Fruit fly (Drosophila melanogaster) whole organism, embryonic: ENCODE data around the gene CG9933.
A peak's percentile ranks its signal among the peaks of the same experiment; 100 is the strongest.

Experiments
- Antp ChIP-seq: fragments of 200-800 bp; sonication (Bioruptor generic); optimal IDR thresholded peaks from 3 replicates; lab custom pipeline; 2016; ENCODE audit warnings: missing biosample characterization, missing genetic modification characterization
- CG11398 ChIP-seq: fragments of 200-800 bp; sonication (Bioruptor generic); optimal IDR thresholded peaks from 2 replicates; lab custom pipeline; 2016; ENCODE audit warnings: missing biosample characterization, missing genetic modification characterization
- CG11504 ChIP-seq: fragments of 200-800 bp; sonication (Bioruptor generic); optimal IDR thresholded peaks from 3 replicates; lab custom pipeline; 2019; ENCODE audit warnings: missing biosample characterization, mild to moderate bottlenecking, missing genetic modification characterization, moderate library complexity
- CG12659 ChIP-seq: fragments of 200-800 bp; sonication (Bioruptor generic); optimal IDR thresholded peaks from 3 replicates; lab custom pipeline; 2017; ENCODE audit warnings: mild to moderate bottlenecking, missing biosample characterization, missing genetic modification reagents, missing genetic modification characterization
- CG12769 ChIP-seq: fragments of 200-800 bp; sonication (Bioruptor generic); optimal IDR thresholded peaks from 2 replicates; lab custom pipeline; 2019; ENCODE audit warnings: missing biosample characterization, mild to moderate bottlenecking, missing genetic modification characterization, moderate library complexity
- CG13287 ChIP-seq: fragments of 200-800 bp; sonication (Bioruptor generic); IDR thresholded peaks from 2 replicates; pipeline ENCODE4 v1.3.6; 2022; ENCODE audit warnings: missing biosample characterization, missing genetic modification characterization; ENCODE audit not compliant: partially characterized antibody
- CG14710 ChIP-seq: fragments of 200-800 bp; sonication (Bioruptor generic); optimal IDR thresholded peaks from 3 replicates; lab custom pipeline; 2019; ENCODE audit warnings: missing biosample characterization, mild to moderate bottlenecking, missing genetic modification characterization, moderate library complexity
- CG1529 ChIP-seq: fragments of 200-800 bp; sonication (Bioruptor generic); optimal IDR thresholded peaks from 3 replicates; lab custom pipeline; 2018; ENCODE audit warnings: missing biosample characterization, missing genetic modification characterization
- CG15479 ChIP-seq: fragments of 200-800 bp; sonication (Bioruptor generic); optimal IDR thresholded peaks from 3 replicates; lab custom pipeline; 2019; ENCODE audit warnings: missing biosample characterization, mild to moderate bottlenecking, missing genetic modification characterization, moderate library complexity
- CG1602 ChIP-seq: fragments of 200-800 bp; sonication (Bioruptor generic); optimal IDR thresholded peaks from 3 replicates; lab custom pipeline; 2016; ENCODE audit warnings: missing biosample characterization, missing genetic modification characterization
- CG2116 ChIP-seq: fragments of 200-800 bp; sonication (Bioruptor generic); optimal IDR thresholded peaks from 3 replicates; lab custom pipeline; 2018; ENCODE audit warnings: missing biosample characterization, mild to moderate bottlenecking, missing genetic modification characterization
- CG31388 ChIP-seq: fragments of 200-800 bp; sonication (Bioruptor generic); optimal IDR thresholded peaks from 2 replicates; lab custom pipeline; 2016; ENCODE audit warnings: missing biosample characterization, missing genetic modification characterization
- CG32767 ChIP-seq: fragments of 200-800 bp; sonication (Bioruptor generic); IDR thresholded peaks from 2 replicates; pipeline ENCODE4 v1.3.6; 2022; ENCODE audit warnings: missing biosample characterization, missing genetic modification characterization
- CG3995 ChIP-seq: fragments of 200-800 bp; sonication (Bioruptor generic); optimal IDR thresholded peaks from 3 replicates; lab custom pipeline; 2016; ENCODE audit warnings: missing biosample characterization, missing genetic modification characterization
- CG4820 ChIP-seq: fragments of 200-800 bp; sonication (Bioruptor generic); optimal IDR thresholded peaks from 3 replicates; lab custom pipeline; 2016; ENCODE audit warnings: missing biosample characterization, missing genetic modification characterization
- CG6254 ChIP-seq: fragments of 200-800 bp; sonication (Bioruptor generic); optimal IDR thresholded peaks from 3 replicates; lab custom pipeline; 2017; ENCODE audit warnings: mild to moderate bottlenecking, missing biosample characterization, missing genetic modification reagents, missing genetic modification characterization
- CG6791 ChIP-seq: fragments of 200-800 bp; sonication (Bioruptor generic); IDR thresholded peaks from 3 replicates; pipeline ENCODE4 v1.3.6; 2022; ENCODE audit warnings: missing biosample characterization, missing genetic modification characterization; ENCODE audit not compliant: partially characterized antibody
- CG6813 ChIP-seq: fragments of 200-800 bp; sonication (Bioruptor generic); optimal IDR thresholded peaks from 2 replicates; lab custom pipeline; 2017; ENCODE audit warnings: missing biosample characterization, missing genetic modification characterization, mild to moderate bottlenecking, moderate library complexity, missing genetic modification reagents
- CG7357 ChIP-seq: fragments of 200-800 bp; sonication (Bioruptor generic); IDR thresholded peaks from 3 replicates; pipeline ENCODE4 v1.3.6; 2022; ENCODE audit warnings: missing biosample characterization, missing genetic modification characterization
- CG7556 ChIP-seq: fragments of 200-800 bp; sonication (Bioruptor generic); optimal IDR thresholded peaks from 2 replicates; lab custom pipeline; 2017; ENCODE audit warnings: missing biosample characterization, mild to moderate bottlenecking, missing genetic modification characterization
- CG7963 ChIP-seq: fragments of 200-800 bp; sonication (Bioruptor generic); IDR thresholded peaks from 3 replicates; pipeline ENCODE4 v1.3.6; 2022; ENCODE audit warnings: missing biosample characterization, missing genetic modification characterization; ENCODE audit not compliant: partially characterized antibody
- CG9437 ChIP-seq: fragments of 200-800 bp; sonication (Bioruptor generic); optimal IDR thresholded peaks from 2 replicates; lab custom pipeline; 2018; ENCODE audit warnings: missing biosample characterization, mild to moderate bottlenecking, missing genetic modification characterization
- CG9797 ChIP-seq: fragments of 200-800 bp; sonication (Bioruptor generic); optimal IDR thresholded peaks from 3 replicates; lab custom pipeline; 2018; ENCODE audit warnings: missing biosample characterization, mild to moderate bottlenecking, missing genetic modification characterization
- CoRest ChIP-seq: fragments of 200-800 bp; sonication (Bioruptor generic); optimal IDR thresholded peaks from 3 replicates; lab custom pipeline; 2018; ENCODE audit warnings: missing biosample characterization, mild to moderate bottlenecking, missing genetic modification characterization, moderate library complexity
- Doc3 ChIP-seq: fragments of 200-800 bp; sonication (Bioruptor generic); IDR thresholded peaks from 3 replicates; pipeline ENCODE4 v1.3.6; 2022; ENCODE audit warnings: missing biosample characterization, missing genetic modification characterization; ENCODE audit not compliant: partially characterized antibody
- E2f2 ChIP-seq: fragments of 200-800 bp; sonication (Bioruptor generic); IDR thresholded peaks from 2 replicates; pipeline ENCODE4 v1.3.6; 2022; ENCODE audit warnings: missing biosample characterization, missing genetic modification characterization
- H2.0 ChIP-seq: fragments of 200-800 bp; sonication (Bioruptor generic); IDR thresholded peaks from 2 replicates; pipeline ENCODE4 v1.3.6; 2022; ENCODE audit warnings: missing biosample characterization, missing genetic modification characterization
- Kr ChIP-seq: fragments of 200-800 bp; sonication (Bioruptor generic); optimal IDR thresholded peaks from 2 replicates; lab custom pipeline; 2017; ENCODE audit warnings: missing biosample characterization, mild to moderate bottlenecking, missing genetic modification characterization
- Lhr ChIP-seq: fragments of 200-800 bp; sonication (Bioruptor generic); optimal IDR thresholded peaks from 3 replicates; lab custom pipeline; 2017; ENCODE audit warnings: mild to moderate bottlenecking, missing biosample characterization, missing genetic modification reagents, missing genetic modification characterization
- MTF-1 ChIP-seq: fragments of 200-800 bp; sonication (Bioruptor generic); optimal IDR thresholded peaks from 2 replicates; lab custom pipeline; 2018; ENCODE audit warnings: missing biosample characterization, mild to moderate bottlenecking, missing genetic modification characterization, borderline replicate concordance
- Myb ChIP-seq: fragments of 200-800 bp; sonication (Bioruptor generic); optimal IDR thresholded peaks from 2 replicates; lab custom pipeline; 2016; ENCODE audit warnings: missing biosample characterization, missing genetic modification characterization
- Pdp1 ChIP-seq, 2 experiments: fragments of 200-800 bp; sonication (Bioruptor generic); optimal IDR thresholded peaks; 3 replicates each; lab custom pipeline; 2016; ENCODE audit warnings: missing biosample characterization in 2 of 2, missing genetic modification characterization in 2 of 2, mild to moderate bottlenecking in 1 of 2, moderate library complexity in 1 of 2
- Poxn ChIP-seq: fragments of 200-800 bp; sonication (Bioruptor generic); IDR thresholded peaks from 2 replicates; pipeline ENCODE4 v1.3.6; 2022; ENCODE audit warnings: missing biosample characterization, missing genetic modification characterization
- Ravus ChIP-seq: fragments of 200-800 bp; sonication (Bioruptor generic); IDR thresholded peaks from 2 replicates; pipeline ENCODE4 v1.3.6; 2022; ENCODE audit warnings: missing biosample characterization, missing genetic modification characterization
- Sin3A ChIP-seq: fragments of >200 bp; optimal IDR thresholded peaks from 2 replicates; lab custom pipeline; 2018
- bab2 ChIP-seq: fragments of 200-800 bp; sonication (Bioruptor generic); optimal IDR thresholded peaks from 2 replicates; lab custom pipeline; 2016; ENCODE audit warnings: missing biosample characterization, missing genetic modification characterization
- crc ChIP-seq: fragments of 200-800 bp; sonication (Bioruptor generic); optimal IDR thresholded peaks from 2 replicates; lab custom pipeline; 2016; ENCODE audit warnings: missing biosample characterization, missing genetic modification characterization
- fd96Cb ChIP-seq: fragments of 200-800 bp; sonication (Bioruptor generic); optimal IDR thresholded peaks from 2 replicates; lab custom pipeline; 2018; ENCODE audit warnings: missing biosample characterization, mild to moderate bottlenecking, missing genetic modification characterization, moderate library complexity
- fu2 ChIP-seq: fragments of 200-800 bp; sonication (Bioruptor generic); optimal IDR thresholded peaks from 2 replicates; lab custom pipeline; 2016; ENCODE audit warnings: missing biosample characterization, missing genetic modification characterization
- gem ChIP-seq: fragments of 200-800 bp; sonication (Bioruptor generic); optimal IDR thresholded peaks from 2 replicates; lab custom pipeline; 2019; ENCODE audit warnings: missing biosample characterization, mild to moderate bottlenecking, missing genetic modification characterization, moderate library complexity
- kay ChIP-seq: fragments of 200-800 bp; sonication (Bioruptor generic); optimal IDR thresholded peaks from 2 replicates; lab custom pipeline; 2016; ENCODE audit warnings: missing biosample characterization, missing genetic modification characterization
- nerfin-1 ChIP-seq: fragments of 200-800 bp; sonication (Bioruptor generic); optimal IDR thresholded peaks from 3 replicates; lab custom pipeline; 2019; ENCODE audit warnings: missing biosample characterization, mild to moderate bottlenecking, missing genetic modification characterization, moderate library complexity
- ro ChIP-seq: fragments of 200-800 bp; sonication (Bioruptor generic); IDR thresholded peaks from 2 replicates; pipeline ENCODE4 v1.3.6; 2022; ENCODE audit warnings: missing biosample characterization, missing genetic modification characterization
- row ChIP-seq: fragments of 200-800 bp; sonication (Bioruptor generic); IDR thresholded peaks from 3 replicates; pipeline ENCODE4 v1.3.6; 2022; ENCODE audit warnings: missing biosample characterization, missing genetic modification characterization
- sqz ChIP-seq: fragments of 200-800 bp; sonication (Bioruptor generic); optimal IDR thresholded peaks from 3 replicates; lab custom pipeline; 2018; ENCODE audit warnings: missing biosample characterization, mild to moderate bottlenecking, missing genetic modification characterization
- tll ChIP-seq, 2 experiments: fragments of 200-800 bp in 1 of 2; fragments of >200 bp in 1 of 2; sonication (Bioruptor generic) in 1 of 2; optimal IDR thresholded peaks; 2 replicates each; lab custom pipeline; 2017 to 2019; ENCODE audit warnings: missing biosample characterization in 2 of 2, missing genetic modification characterization in 2 of 2, mild to moderate bottlenecking in 1 of 2, moderate library complexity in 1 of 2
- trem ChIP-seq: fragments of 200-800 bp; optimal IDR thresholded peaks from 3 replicates; lab custom pipeline; 2019; ENCODE audit warnings: missing biosample characterization, mild to moderate bottlenecking, missing genetic modification characterization, moderate library complexity
- ttk ChIP-seq: fragments of 200-800 bp; sonication (Bioruptor generic); IDR thresholded peaks from 2 replicates; pipeline ENCODE4 v2.1.2; 2022; ENCODE audit warnings: missing biosample characterization, missing genetic modification characterization
- unc-4 ChIP-seq: fragments of 200-800 bp; sonication (Bioruptor generic); IDR thresholded peaks from 2 replicates; pipeline ENCODE4 v1.3.6; 2022; ENCODE audit warnings: missing biosample characterization, missing genetic modification characterization; ENCODE audit not compliant: partially characterized antibody

The CG9933 gene

DNA sequence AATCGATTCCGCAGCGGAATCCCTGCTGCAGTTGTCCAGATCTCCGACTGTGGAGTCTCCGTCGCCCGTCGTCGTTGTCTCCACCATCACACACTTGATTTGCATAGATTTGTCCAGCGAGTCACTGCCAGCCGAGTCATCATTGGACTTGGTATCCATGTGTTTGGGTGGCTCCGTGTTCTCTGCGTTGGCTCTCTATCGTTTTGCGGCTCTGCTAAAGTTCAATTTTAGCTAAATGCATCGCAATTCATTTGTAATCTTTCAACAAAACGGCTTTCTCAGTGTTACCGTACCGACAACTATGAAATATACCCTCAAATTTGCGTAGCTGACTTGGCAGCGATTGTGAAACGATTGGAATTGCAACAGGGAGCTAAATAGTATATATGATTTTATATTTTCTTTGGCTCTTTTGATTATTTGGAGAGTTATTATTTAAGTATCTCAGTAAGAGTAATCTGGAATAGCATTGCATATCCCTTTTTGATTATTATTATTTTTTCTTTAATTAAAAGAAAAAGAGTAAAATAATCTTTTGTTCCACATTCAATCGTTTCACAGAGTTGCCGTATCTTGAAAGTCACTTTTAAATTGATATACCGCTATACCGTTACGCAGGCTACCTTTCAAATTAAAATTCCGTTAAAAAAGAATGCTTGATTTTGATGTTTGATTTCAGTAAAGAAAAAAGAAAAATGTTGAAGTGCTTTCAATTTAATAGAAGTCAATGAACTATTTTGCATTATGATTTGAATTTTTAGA is at the start of gene CG9933 (continued):
- no peak for TF ChIP-seq CG6254
- TF ChIP-seq ro (GFP tag; lab: Robert Waterston, UW): no peak
- TF ChIP-seq trem (tag; lab: Kevin White, UChicago): peak; percentile 52
- TF ChIP-seq ttk (GFP tag; lab: Robert Waterston, UW): no peak
- TF ChIP-seq CG12659: peak; percentile 37
- peak; percentile 95 for TF ChIP-seq Myb (GFP tag; lab: Kevin White, UChicago)
- TF ChIP-seq CG1529: no peak
- no peak for TF ChIP-seq crc (GFP tag; lab: Kevin White, UChicago)
- TF ChIP-seq CoRest (tag; lab: Kevin White, UChicago): peak; percentile 64
- no peak for TF ChIP-seq kay (GFP tag; lab: Kevin White, UChicago)
- no peak for TF ChIP-seq CG1602 (GFP tag; lab: Kevin White, UChicago)
- no peak for TF ChIP-seq Kr
- TF ChIP-seq nerfin-1 (tag; lab: Kevin White, UChicago): peak; percentile 54
- TF ChIP-seq Lhr: peak; percentile 47
- TF ChIP-seq CG7963 (GFP tag; lab: Robert Waterston, UW): no peak
- TF ChIP-seq gem (tag; lab: Kevin White, UChicago): no peak
- TF ChIP-seq CG3995 (GFP tag; lab: Kevin White, UChicago): peak; percentile 72
- TF ChIP-seq CG7357 (GFP tag; lab: Robert Waterston, UW): no peak
- TF ChIP-seq bab2 (GFP tag; lab: Kevin White, UChicago): no peak
- no peak for TF ChIP-seq Poxn
- TF ChIP-seq CG6813 (GFP tag; lab: Kevin White, UChicago): no peak
- TF ChIP-seq CG11398 (GFP tag; lab: Kevin White, UChicago): no peak
- peak; percentile 46 for TF ChIP-seq CG2116 (GFP tag; lab: Kevin White, UChicago)
- TF ChIP-seq fd96Cb (tag; lab: Kevin White, UChicago): no peak
- no peak for TF ChIP-seq CG15479 (GFP tag; lab: Kevin White, UChicago)
- no peak for TF ChIP-seq CG4820 (GFP tag; lab: Kevin White, UChicago)
- TF ChIP-seq sqz (GFP tag; lab: Kevin White, UChicago): no peak
- TF ChIP-seq CG6791 (GFP tag; lab: Robert Waterston, UW): no peak
- no peak for TF ChIP-seq fu2 (GFP tag; lab: Kevin White, UChicago)
- TF ChIP-seq row (GFP tag; lab: Robert Waterston, UW): peak; percentile 73
- TF ChIP-seq Antp (GFP tag; lab: Kevin White, UChicago): no peak
- no peak for TF ChIP-seq CG7556 (GFP tag; lab: Kevin White, UChicago)
- TF ChIP-seq unc-4 (GFP tag; lab: Robert Waterston, UW): no peak
- TF ChIP-seq CG9437 (GFP tag; lab: Kevin White, UChicago): no peak
- no peak for TF ChIP-seq CG31388 (GFP tag; lab: Kevin White, UChicago)
- no peak for TF ChIP-seq CG12769
- TF ChIP-seq MTF-1 (GFP tag; lab: Kevin White, UChicago): no peak
- TF ChIP-seq CG9797 (GFP tag; lab: Kevin White, UChicago): peak; percentile 51
- peak; percentile 64 for TF ChIP-seq CG14710
- peak; percentile 64 for TF ChIP-seq E2f2 (GFP tag; lab: Robert Waterston, UW)
- 0 out of 2 replicates have a peak, but pooled peaks have one; percentile 17 for TF ChIP-seq CG13287
- no peak for TF ChIP-seq Doc3 (GFP tag; lab: Robert Waterston, UW)
- TF ChIP-seq CG32767 (GFP tag; lab: Robert Waterston, UW): no peak
- TF ChIP-seq CG11504: no peak
- TF ChIP-seq tll (GFP tag; optimal IDR thresholded peaks at IDR 0.05; lab: Kevin White, UChicago): peak in 1 of 2 experiments; percentile 40
- TF ChIP-seq Pdp1 (GFP tag; optimal IDR thresholded peaks at IDR 0.05; lab: Kevin White, UChicago): no peak
- TF ChIP-seq Ravus (GFP tag; lab: Robert Waterston, UW): no peak
- peak; percentile 21 for TF ChIP-seq Sin3A (lab: Kevin White, UChicago)
- TF ChIP-seq H2.0 (GFP tag; lab: Robert Waterston, UW): no peak
